1 fruit fly cellular context compared by ENCODE assay signal in genomic region chr3L:5577250-5578138, dm6.
TF ChIP-seq lines count a peak whose summit lies in the region.

TSS of gene Msr-110 (minus strand) at chr3L:5577348.

TF ChIP-seq in whole organism, embryonic, 481 proteins besides CTCF, POLR2A, EP300 and RAD21 (continued from another document and continues in another):
- TF ChIP-seq Mrtf (GFP tag; IDR thresholded peaks at IDR 0.05; lab: Robert Waterston, UW) (peak; percentile 84), stc (GFP tag; IDR thresholded peaks at IDR 0.05; lab: Robert Waterston, UW) (peak; percentile 87), NC2α (GFP tag; optimal IDR thresholded peaks at IDR 0.05; lab: Kevin White, UChicago) (peak; percentile 12), vvl (GFP tag; IDR thresholded peaks at IDR 0.05; lab: Robert Waterston, UW) (peak; percentile 96), CG9609 (GFP tag; optimal IDR thresholded peaks at IDR 0.05; lab: Kevin White, UChicago) (peak; percentile 66), ssp (GFP tag; IDR thresholded peaks at IDR 0.05; lab: Robert Waterston, UW) (peak; percentile 83), CG42726 (GFP tag; IDR thresholded peaks at IDR 0.05; lab: Robert Waterston, UW; ENCODE audit: partially characterized antibody) (peak; percentile 52; the same call in 1 of the 2 replicates), dimm (GFP tag; IDR thresholded peaks at IDR 0.05; lab: Robert Waterston, UW) (peak; percentile 21; the same call in 1 of the 2 replicates), CG1792 (GFP tag; optimal IDR thresholded peaks at IDR 0.05; lab: Kevin White, UChicago) (peak; percentile 52), CG7745 (tag; optimal IDR thresholded peaks at IDR 0.05; lab: Kevin White, UChicago) (no peak), HmgZ (tag; optimal IDR thresholded peaks at IDR 0.05; lab: Kevin White, UChicago) (peak; percentile 82), z (GFP tag; IDR thresholded peaks at IDR 0.05; lab: Robert Waterston, UW) (no peak), ind (GFP tag; optimal IDR thresholded peaks at IDR 0.05; lab: Kevin White, UChicago) (peak; percentile 86), yki (optimal IDR thresholded peaks at IDR 0.05; lab: Kevin White, UChicago) (no peak), MESR4 (GFP tag; optimal IDR thresholded peaks at IDR 0.05; lab: Kevin White, UChicago) (no peak), pho (GFP tag; optimal IDR thresholded peaks at IDR 0.05; lab: Kevin White, UChicago) (peak; percentile 75), CG14710 (tag; optimal IDR thresholded peaks at IDR 0.05; lab: Kevin White, UChicago) (peak; percentile 70), ranshi (GFP tag; IDR thresholded peaks at IDR 0.05; lab: Robert Waterston, UW) (peak; percentile 90), ato (GFP tag; IDR thresholded peaks at IDR 0.05; lab: Robert Waterston, UW; ENCODE audit: partially characterized antibody) (no peak), chn (GFP tag; optimal IDR thresholded peaks at IDR 0.05; lab: Kevin White, UChicago) (peak; percentile 53), Oaz (GFP tag; IDR thresholded peaks at IDR 0.05; lab: Robert Waterston, UW) (peak; percentile 76), CG10431 (GFP tag; optimal IDR thresholded peaks at IDR 0.05; lab: Kevin White, UChicago) (peak; percentile 54), CG5180 (GFP tag; optimal IDR thresholded peaks at IDR 0.05; lab: Kevin White, UChicago) (peak; percentile 83), ERR (GFP tag; optimal IDR thresholded peaks at IDR 0.05; lab: Kevin White, UChicago) (no peak), tin (GFP tag; optimal IDR thresholded peaks at IDR 0.05; lab: Kevin White, UChicago) (peak; percentile 76), CG7556 (GFP tag; optimal IDR thresholded peaks at IDR 0.05; lab: Kevin White, UChicago) (peak; percentile 91), CG17612 (GFP tag; IDR thresholded peaks at IDR 0.05; lab: Robert Waterston, UW) (peak; percentile 23), gcm2 (GFP tag; optimal IDR thresholded peaks at IDR 0.05; lab: Kevin White, UChicago) (peak; percentile 43), CG31441 (GFP tag; IDR thresholded peaks at IDR 0.05; lab: Robert Waterston, UW) (peak; percentile 92), CG8765 (GFP tag; IDR thresholded peaks at IDR 0.05; lab: Robert Waterston, UW) (peak; percentile 39; the same call in 1 of the 2 replicates), esg (GFP tag; conservative IDR thresholded peaks at IDR 0.05; lab: Robert Waterston, UW) (peak; percentile 89), CG14860 (GFP tag; IDR thresholded peaks at IDR 0.05; lab: Robert Waterston, UW; ENCODE audit: partially characterized antibody) (no peak), kay (GFP tag; optimal IDR thresholded peaks at IDR 0.05; lab: Kevin White, UChicago) (peak; percentile 57), CG2120 (GFP tag; optimal IDR thresholded peaks at IDR 0.05; lab: Kevin White, UChicago) (peak; percentile 89), tap (tag; optimal IDR thresholded peaks at IDR 0.05; lab: Kevin White, UChicago) (peak; percentile 89), CG14667 (GFP tag; IDR thresholded peaks at IDR 0.05; lab: Robert Waterston, UW) (peak; percentile 79), Xrp1 (GFP tag; IDR thresholded peaks at IDR 0.05; lab: Robert Waterston, UW) (peak; percentile 87), CG13775 (GFP tag; optimal IDR thresholded peaks at IDR 0.05; lab: Kevin White, UChicago) (peak; percentile 72), seq (GFP tag; IDR thresholded peaks at IDR 0.05; lab: Robert Waterston, UW) (peak; percentile 92), CG12219 (GFP tag; optimal IDR thresholded peaks at IDR 0.05; lab: Kevin White, UChicago) (peak; percentile 84), Deaf1 (tag; optimal IDR thresholded peaks at IDR 0.05; lab: Kevin White, UChicago) (peak; percentile 77), p53 (GFP tag; optimal IDR thresholded peaks at IDR 0.05; lab: Kevin White, UChicago) (peak; percentile 35), Poxn (GFP tag; IDR thresholded peaks at IDR 0.05; lab: Robert Waterston, UW) (peak; percentile 61), HLH54F (GFP tag; optimal IDR thresholded peaks at IDR 0.05; lab: Kevin White, UChicago) (peak; percentile 77), CG9876 (GFP tag; optimal IDR thresholded peaks at IDR 0.05; lab: Kevin White, UChicago) (peak; percentile 53), pzg (GFP tag; optimal IDR thresholded peaks at IDR 0.05; lab: Kevin White, UChicago) (no peak), bsh (GFP tag; optimal IDR thresholded peaks at IDR 0.05; lab: Kevin White, UChicago) (peak; percentile 87 to 96), H15 (GFP tag; IDR thresholded peaks at IDR 0.05; lab: Robert Waterston, UW) (peak; percentile 84), CG8924 (tag; optimal IDR thresholded peaks at IDR 0.05; lab: Kevin White, UChicago) (peak; percentile 89), salm (tag; optimal IDR thresholded peaks at IDR 0.05; lab: Kevin White, UChicago) (peak; percentile 78), CG11723 (GFP tag; optimal IDR thresholded peaks at IDR 0.05; lab: Kevin White, UChicago) (peak; percentile 70), hb (GFP tag; IDR thresholded peaks at IDR 0.05; lab: Robert Waterston, UW; ENCODE audit: partially characterized antibody) (no peak), lab (GFP tag; optimal IDR thresholded peaks at IDR 0.05; lab: Kevin White, UChicago) (peak; percentile 93), cg (GFP tag; optimal IDR thresholded peaks at IDR 0.05; lab: Kevin White, UChicago) (peak; percentile 69), CG33213 (GFP tag; optimal IDR thresholded peaks at IDR 0.05; lab: Kevin White, UChicago) (peak; percentile 32), CG3407 (GFP tag; optimal IDR thresholded peaks at IDR 0.05; lab: Kevin White, UChicago) (peak; percentile 74), tx (GFP tag; optimal IDR thresholded peaks at IDR 0.05; lab: Kevin White, UChicago) (peak; percentile 67), CG17385 (GFP tag; optimal IDR thresholded peaks at IDR 0.05; lab: Kevin White, UChicago) (peak; percentile 88), C15 (GFP tag; IDR thresholded peaks at IDR 0.05; lab: Robert Waterston, UW) (peak; percentile 73; the same call in 1 of the 3 replicates), Dip2 (GFP tag; IDR thresholded peaks at IDR 0.05; lab: Robert Waterston, UW) (peak; percentile 42; the same call in 1 of the 2 replicates), Adf1 (GFP tag; IDR thresholded peaks at IDR 0.05; lab: Robert Waterston, UW) (peak; percentile 93), Med (GFP tag; lab: Kevin White, UChicago) (peak; percentile 95), CG7928 (GFP tag; optimal IDR thresholded peaks at IDR 0.05; lab: Kevin White, UChicago) (peak; percentile 60), CG32532 (GFP tag; IDR thresholded peaks at IDR 0.05; lab: Robert Waterston, UW) (peak; percentile 95), NC2β (GFP tag; optimal IDR thresholded peaks at IDR 0.05; lab: Kevin White, UChicago) (no peak), gsb-n (tag; optimal IDR thresholded peaks at IDR 0.05; lab: Kevin White, UChicago) (peak; percentile 77), CG1529 (GFP tag; optimal IDR thresholded peaks at IDR 0.05; lab: Kevin White, UChicago) (peak; percentile 73), cad (GFP tag; optimal IDR thresholded peaks at IDR 0.05; lab: Kevin White, UChicago) (no peak), nau (GFP tag; optimal IDR thresholded peaks at IDR 0.05; lab: Kevin White, UChicago) (peak; percentile 84), CG8290 (GFP tag; optimal IDR thresholded peaks at IDR 0.05; lab: Kevin White, UChicago) (peak; percentile 37), CG8290 (tag; optimal IDR thresholded peaks at IDR 0.05; lab: Kevin White, UChicago) (peak in 1 of 2 experiments; percentile 83), phol (tag; optimal IDR thresholded peaks at IDR 0.05; lab: Kevin White, UChicago) (peak; percentile 91), Nf-YC (tag; optimal IDR thresholded peaks at IDR 0.05; lab: Kevin White, UChicago) (peak; percentile 86), CG10267 (tag; optimal IDR thresholded peaks at IDR 0.05; lab: Kevin White, UChicago) (peak; percentile 75), CG13287 (GFP tag; IDR thresholded peaks at IDR 0.05; lab: Robert Waterston, UW; ENCODE audit: partially characterized antibody) (no peak), CG7372 (GFP tag; IDR thresholded peaks at IDR 0.05; lab: Robert Waterston, UW) (peak; percentile 85), cato (GFP tag; optimal IDR thresholded peaks at IDR 0.05; lab: Kevin White, UChicago; ENCODE audit: borderline replicate concordance) (peak; percentile 66), CG33557 (GFP tag; optimal IDR thresholded peaks at IDR 0.05; lab: Kevin White, UChicago) (no peak), corto (GFP tag; optimal IDR thresholded peaks at IDR 0.05; lab: Kevin White, UChicago) (peak; percentile 93), CG4282 (GFP tag; optimal IDR thresholded peaks at IDR 0.05; lab: Kevin White, UChicago) (peak; percentile 33), B-H2 (GFP tag; optimal IDR thresholded peaks at IDR 0.05; lab: Kevin White, UChicago) (peak; percentile 86), Ets97D (GFP tag; optimal IDR thresholded peaks at IDR 0.05; lab: Kevin White, UChicago) (peak; percentile 29), Lim3 (GFP tag; IDR thresholded peaks at IDR 0.05; lab: Robert Waterston, UW) (0 out of 2 replicates have a peak, but pooled peaks have one; percentile 48), gce (GFP tag; IDR thresholded peaks at IDR 0.05; lab: Robert Waterston, UW) (peak; percentile 82; the same call in 2 of the 3 replicates), gt (GFP tag; IDR thresholded peaks at IDR 0.05; lab: Robert Waterston, UW) (peak; percentile 53; the same call in 1 of the 2 replicates), NFAT (GFP tag; IDR thresholded peaks at IDR 0.05; lab: Robert Waterston, UW) (peak; percentile 88), unc-4 (GFP tag; IDR thresholded peaks at IDR 0.05; lab: Robert Waterston, UW; ENCODE audit: partially characterized antibody) (no peak), CG11085 (GFP tag; IDR thresholded peaks at IDR 0.05; lab: Robert Waterston, UW) (peak; percentile 75), Dip3 (GFP tag; optimal IDR thresholded peaks at IDR 0.05; lab: Kevin White, UChicago) (peak; percentile 70), CG7963 (GFP tag; IDR thresholded peaks at IDR 0.05; lab: Robert Waterston, UW; ENCODE audit: partially characterized antibody) (no peak), CG9817 (tag; optimal IDR thresholded peaks at IDR 0.05; lab: Kevin White, UChicago) (peak; percentile 91), Pdp1 (GFP tag; optimal IDR thresholded peaks at IDR 0.05; lab: Kevin White, UChicago) (peak; percentile 73 to 77), Hmr (GFP tag; optimal IDR thresholded peaks at IDR 0.05; lab: Kevin White, UChicago) (peak; percentile 86), Ptx1 (GFP tag; IDR thresholded peaks at IDR 0.05; lab: Robert Waterston, UW) (peak; percentile 95), grau (tag; optimal IDR thresholded peaks at IDR 0.05; lab: Kevin White, UChicago) (peak; percentile 98), CG7987 (GFP tag; optimal IDR thresholded peaks at IDR 0.05; lab: Kevin White, UChicago) (peak; percentile 69), CG12104 (GFP tag; optimal IDR thresholded peaks at IDR 0.05; lab: Kevin White, UChicago) (peak; percentile 71), CG32772 (GFP tag; IDR thresholded peaks at IDR 0.05; lab: Robert Waterston, UW) (peak; percentile 89), abd-A (tag; optimal IDR thresholded peaks at IDR 0.05; lab: Kevin White, UChicago) (peak; percentile 77), CG17186 (GFP tag; optimal IDR thresholded peaks at IDR 0.05; lab: Kevin White, UChicago) (peak; percentile 13), CG30020 (tag; optimal IDR thresholded peaks at IDR 0.05; lab: Kevin White, UChicago) (peak; percentile 43), sc (optimal IDR thresholded peaks at IDR 0.05; lab: Kevin White, UChicago) (no peak), sc (GFP tag; optimal IDR thresholded peaks at IDR 0.05; lab: Kevin White, UChicago) (peak; percentile 66), chm (GFP tag; IDR thresholded peaks at IDR 0.05; lab: Robert Waterston, UW) (peak; percentile 28; the same call in 1 of the 2 replicates), tgo (GFP tag; IDR thresholded peaks at IDR 0.05; lab: Robert Waterston, UW) (peak; percentile 92), ems (GFP tag; optimal IDR thresholded peaks at IDR 0.05; lab: Kevin White, UChicago) (peak; percentile 70), fru (optimal IDR thresholded peaks at IDR 0.05; lab: Kevin White, UChicago) (no peak), Gsc (GFP tag; IDR thresholded peaks at IDR 0.05; lab: Robert Waterston, UW) (peak; percentile 64), Opbp (GFP tag; IDR thresholded peaks at IDR 0.05; lab: Robert Waterston, UW; ENCODE audit: partially characterized antibody) (no peak), CG17829 (tag; optimal IDR thresholded peaks at IDR 0.05; lab: Kevin White, UChicago) (peak; percentile 83), fd96Cb (tag; optimal IDR thresholded peaks at IDR 0.05; lab: Kevin White, UChicago) (peak; percentile 90), klu (GFP tag; IDR thresholded peaks at IDR 0.05; lab: Robert Waterston, UW) (peak; percentile 91), CG11696 (GFP tag; IDR thresholded peaks at IDR 0.05; lab: Robert Waterston, UW) (peak; percentile 69), CG17568 (GFP tag; optimal IDR thresholded peaks at IDR 0.05; lab: Kevin White, UChicago) (peak; percentile 76), org-1 (GFP tag; optimal IDR thresholded peaks at IDR 0.05; lab: Kevin White, UChicago) (peak; percentile 88), TFAM (GFP tag; optimal IDR thresholded peaks at IDR 0.05; lab: Kevin White, UChicago) (no peak), Max (GFP tag; optimal IDR thresholded peaks at IDR 0.05; lab: Kevin White, UChicago) (peak; percentile 64), CG11398 (GFP tag; optimal IDR thresholded peaks at IDR 0.05; lab: Kevin White, UChicago) (peak; percentile 37), cas (GFP tag; IDR thresholded peaks at IDR 0.05; lab: Robert Waterston, UW) (peak; percentile 70), Blimp-1 (GFP tag; optimal IDR thresholded peaks at IDR 0.05; lab: Kevin White, UChicago) (peak; percentile 88), Ada2b (GFP tag; IDR thresholded peaks at IDR 0.05; lab: Robert Waterston, UW) (peak; percentile 84), gro (GFP tag; optimal IDR thresholded peaks at IDR 0.05; lab: Kevin White, UChicago) (no peak), CG32767 (GFP tag; IDR thresholded peaks at IDR 0.05; lab: Robert Waterston, UW) (peak; percentile 92), twi (tag; optimal IDR thresholded peaks at IDR 0.05; lab: Kevin White, UChicago) (peak; percentile 61), vfl (GFP tag; optimal IDR thresholded peaks at IDR 0.05; lab: Kevin White, UChicago) (peak; percentile 39), CG11560 (tag; IDR thresholded peaks at IDR 0.05; lab: Robert Waterston, UW) (peak; percentile 84), CG7357 (GFP tag; IDR thresholded peaks at IDR 0.05; lab: Robert Waterston, UW) (peak; percentile 85; the same call in 2 of the 3 replicates), CG34224 (GFP tag; IDR thresholded peaks at IDR 0.05; lab: Robert Waterston, UW; ENCODE audit: partially characterized antibody) (no peak), exex (tag; optimal IDR thresholded peaks at IDR 0.05; lab: Kevin White, UChicago) (peak; percentile 64), scrt (GFP tag; optimal IDR thresholded peaks at IDR 0.05; lab: Kevin White, UChicago) (peak; percentile 80)
